Worm (Caenorhabditis elegans) whole organism, late embryonic: ENCODE data around the gene inpp-4B.

Experiments used
- ceh-48 ChIP-seq: sonication (generic microtip); optimal IDR thresholded peaks from 2 replicates; lab custom pipeline; 2016; ENCODE audit warnings: missing genetic modification characterization, inconsistent platforms, missing compliant biosample characterization
- pha-2 ChIP-seq: sonication (generic microtip); optimal IDR thresholded peaks from 2 replicates; lab custom pipeline; 2017; ENCODE audit warnings: mild to moderate bottlenecking, missing genetic modification characterization, missing compliant biosample characterization

inpp-4B gene

ce11 chrIII:10211889-10212494 lies 54.7 kb downstream of the inpp-4B start, which contains the start of the genes blos-1 and best-18:
blos-1 (minus strand) TSS chrIII:10211946.
best-18 (plus strand) TSS chrIII:10212396.
- TF ChIP-seq pha-2 (tag; lab: Kevin White, UChicago) (no peak), ceh-48 (peak; percentile 64)
